Fruit fly (Drosophila melanogaster) whole organism, embryonic: ENCODE measurements around the gene CG15199.

Experiments
- Blimp-1 ChIP-seq: fragments of 200-800 bp; sonication (Bioruptor generic); optimal IDR thresholded peaks from 3 replicates; lab custom pipeline; 2018; ENCODE audit warnings: missing biosample characterization, missing genetic modification characterization, mild to moderate bottlenecking, moderate library complexity, missing genetic modification reagents
- CG10209 ChIP-seq: fragments of 200-800 bp; sonication (Bioruptor generic); optimal IDR thresholded peaks from 3 replicates; lab custom pipeline; 2017; ENCODE audit warnings: missing biosample characterization, mild to moderate bottlenecking, missing genetic modification characterization, missing genetic modification reagents
- CG10543 ChIP-seq: fragments of 200-800 bp; sonication (Bioruptor generic); optimal IDR thresholded peaks from 3 replicates; lab custom pipeline; 2017; ENCODE audit warnings: missing biosample characterization, mild to moderate bottlenecking, missing genetic modification characterization, moderate library complexity
- CG12155 ChIP-seq: fragments of 200-800 bp; sonication (Bioruptor generic); optimal IDR thresholded peaks from 3 replicates; lab custom pipeline; 2016; ENCODE audit warnings: missing biosample characterization, missing genetic modification characterization
- CG12219 ChIP-seq: fragments of 200-800 bp; sonication (Bioruptor generic); optimal IDR thresholded peaks from 3 replicates; lab custom pipeline; 2018; ENCODE audit warnings: missing biosample characterization, mild to moderate bottlenecking, missing genetic modification characterization
- CG14441 ChIP-seq: fragments of 200-800 bp; sonication (Bioruptor generic); IDR thresholded peaks from 2 replicates; pipeline ENCODE4 v1.3.6; 2022; ENCODE audit warnings: missing biosample characterization, missing genetic modification characterization
- CG17385 ChIP-seq: fragments of 200-800 bp; sonication (Bioruptor generic); optimal IDR thresholded peaks from 3 replicates; lab custom pipeline; 2018; ENCODE audit warnings: missing biosample characterization, mild to moderate bottlenecking, missing genetic modification characterization
- CG2116 ChIP-seq: fragments of 200-800 bp; sonication (Bioruptor generic); optimal IDR thresholded peaks from 3 replicates; lab custom pipeline; 2018; ENCODE audit warnings: missing biosample characterization, mild to moderate bottlenecking, missing genetic modification characterization
- CG2129 ChIP-seq: fragments of 200-800 bp; sonication (Bioruptor generic); IDR thresholded peaks from 2 replicates; pipeline ENCODE4 v1.3.6; 2022; ENCODE audit warnings: missing biosample characterization, missing genetic modification characterization; ENCODE audit not compliant: partially characterized antibody
- CG33213 ChIP-seq: fragments of 200-800 bp; sonication (Bioruptor generic); optimal IDR thresholded peaks from 3 replicates; lab custom pipeline; 2016; ENCODE audit warnings: missing biosample characterization, missing genetic modification characterization
- CG34224 ChIP-seq: fragments of 200-800 bp; sonication (Bioruptor generic); IDR thresholded peaks from 3 replicates; pipeline ENCODE4 v1.3.6; 2022; ENCODE audit warnings: missing biosample characterization, missing genetic modification characterization; ENCODE audit not compliant: partially characterized antibody
- CG5245 ChIP-seq: fragments of 200-800 bp; sonication (Bioruptor generic); optimal IDR thresholded peaks from 3 replicates; lab custom pipeline; 2016; ENCODE audit warnings: missing biosample characterization, missing genetic modification characterization
- CG6791 ChIP-seq: fragments of 200-800 bp; sonication (Bioruptor generic); IDR thresholded peaks from 3 replicates; pipeline ENCODE4 v1.3.6; 2022; ENCODE audit warnings: missing biosample characterization, missing genetic modification characterization; ENCODE audit not compliant: partially characterized antibody
- CG7963 ChIP-seq: fragments of 200-800 bp; sonication (Bioruptor generic); IDR thresholded peaks from 3 replicates; pipeline ENCODE4 v1.3.6; 2022; ENCODE audit warnings: missing biosample characterization, missing genetic modification characterization; ENCODE audit not compliant: partially characterized antibody
- CG8281 ChIP-seq: fragments of 200-800 bp; sonication (Bioruptor generic); optimal IDR thresholded peaks from 2 replicates; lab custom pipeline; 2018; ENCODE audit warnings: missing biosample characterization, mild to moderate bottlenecking, missing genetic modification characterization, moderate library complexity
- CG9727 ChIP-seq: fragments of 200-800 bp; sonication (Bioruptor generic); optimal IDR thresholded peaks from 3 replicates; lab custom pipeline; 2017; ENCODE audit warnings: missing biosample characterization, mild to moderate bottlenecking, missing genetic modification characterization
- CTCF ChIP-seq: fragments of 200-800 bp; sonication (Bioruptor generic); optimal IDR thresholded peaks from 2 replicates; lab custom pipeline; 2017; ENCODE audit warnings: missing biosample characterization, mild to moderate bottlenecking, missing genetic modification characterization, moderate library complexity
- Dll ChIP-seq: fragments of 200-800 bp; sonication (Bioruptor generic); IDR thresholded peaks from 4 replicates; pipeline ENCODE4 v1.3.6; 2022; ENCODE audit warnings: missing biosample characterization, missing genetic modification characterization; ENCODE audit not compliant: partially characterized antibody
- Doc3 ChIP-seq: fragments of 200-800 bp; sonication (Bioruptor generic); IDR thresholded peaks from 3 replicates; pipeline ENCODE4 v1.3.6; 2022; ENCODE audit warnings: missing biosample characterization, missing genetic modification characterization; ENCODE audit not compliant: partially characterized antibody
- Dp ChIP-seq: fragments of 200-800 bp; sonication (Bioruptor generic); optimal IDR thresholded peaks from 2 replicates; lab custom pipeline; 2018; ENCODE audit warnings: missing biosample characterization, mild to moderate bottlenecking, missing genetic modification characterization, moderate library complexity
- E2f2 ChIP-seq: fragments of 200-800 bp; sonication (Bioruptor generic); IDR thresholded peaks from 2 replicates; pipeline ENCODE4 v1.3.6; 2022; ENCODE audit warnings: missing biosample characterization, missing genetic modification characterization
- GATAe ChIP-seq: fragments of 200-800 bp; sonication (Bioruptor generic); conservative IDR thresholded peaks from 2 replicates; pipeline ENCODE4 v1.3.6; 2022; ENCODE audit warnings: missing biosample characterization, missing genetic modification characterization
- HLH4C ChIP-seq: fragments of 200-800 bp; sonication (Bioruptor generic); IDR thresholded peaks from 3 replicates; pipeline ENCODE4 v1.3.6; 2022; ENCODE audit warnings: missing biosample characterization, missing genetic modification characterization; ENCODE audit not compliant: partially characterized antibody
- Hsf ChIP-seq: fragments of 200-800 bp; sonication (Bioruptor generic); optimal IDR thresholded peaks from 3 replicates; lab custom pipeline; 2016; ENCODE audit warnings: missing biosample characterization, missing genetic modification characterization
- NC2α ChIP-seq: fragments of 200-800 bp; sonication (Bioruptor generic); optimal IDR thresholded peaks from 2 replicates; lab custom pipeline; 2016; ENCODE audit warnings: missing biosample characterization, missing genetic modification characterization
- Rx ChIP-seq: fragments of 200-800 bp; sonication (Bioruptor generic); IDR thresholded peaks from 2 replicates; pipeline ENCODE4 v1.3.6; 2022; ENCODE audit warnings: missing biosample characterization, missing genetic modification characterization
- Sry-δ ChIP-seq: fragments of 200-800 bp; sonication (Bioruptor generic); optimal IDR thresholded peaks from 2 replicates; lab custom pipeline; 2016; ENCODE audit warnings: missing biosample characterization, missing genetic modification characterization
- YL-1 ChIP-seq: fragments of 200-800 bp; sonication (Bioruptor generic); optimal IDR thresholded peaks from 3 replicates; lab custom pipeline; 2017; ENCODE audit warnings: missing biosample characterization, mild to moderate bottlenecking, missing genetic modification characterization
- ash1 ChIP-seq: fragments of 200-800 bp; sonication (Bioruptor generic); optimal IDR thresholded peaks from 2 replicates; lab custom pipeline; 2018; ENCODE audit warnings: missing biosample characterization, mild to moderate bottlenecking, missing genetic modification characterization
- bbx ChIP-seq: fragments of 200-800 bp; sonication (Bioruptor generic); IDR thresholded peaks from 2 replicates; pipeline ENCODE4 v1.3.6; 2022; ENCODE audit warnings: missing biosample characterization, missing genetic modification characterization; ENCODE audit not compliant: partially characterized antibody
- emc ChIP-seq: fragments of 200-800 bp; sonication (Bioruptor generic); optimal IDR thresholded peaks from 2 replicates; lab custom pipeline; 2016; ENCODE audit warnings: missing biosample characterization, missing genetic modification characterization
- fru ChIP-seq: fragments of >200 bp; optimal IDR thresholded peaks from 2 replicates; lab custom pipeline; 2017
- hb ChIP-seq: fragments of 200-800 bp; sonication (Bioruptor generic); IDR thresholded peaks from 3 replicates; pipeline ENCODE4 v1.3.6; 2022; ENCODE audit warnings: missing biosample characterization, missing genetic modification characterization; ENCODE audit not compliant: partially characterized antibody
- inv ChIP-seq: fragments of 200-800 bp; sonication (Bioruptor generic); IDR thresholded peaks from 2 replicates; pipeline ENCODE4 v1.3.6; 2022; ENCODE audit warnings: missing biosample characterization, missing genetic modification characterization; ENCODE audit not compliant: partially characterized antibody
- knrl ChIP-seq: fragments of 200-800 bp; sonication (Bioruptor generic); IDR thresholded peaks from 3 replicates; pipeline ENCODE4 v1.3.6; 2022; ENCODE audit warnings: missing biosample characterization, missing genetic modification characterization; ENCODE audit not compliant: partially characterized antibody
- mam ChIP-seq: fragments of 200-800 bp; sonication (Bioruptor generic); optimal IDR thresholded peaks from 3 replicates; lab custom pipeline; 2016; ENCODE audit warnings: missing biosample characterization, missing genetic modification characterization
- nerfin-2 ChIP-seq: fragments of 200-800 bp; sonication (Bioruptor generic); IDR thresholded peaks from 2 replicates; pipeline ENCODE4 v1.3.6; 2022; ENCODE audit warnings: missing biosample characterization, missing genetic modification characterization; ENCODE audit not compliant: partially characterized antibody
- oc ChIP-seq: fragments of 200-800 bp; sonication (Bioruptor generic); optimal IDR thresholded peaks from 2 replicates; lab custom pipeline; 2018; ENCODE audit warnings: missing biosample characterization, mild to moderate bottlenecking, missing genetic modification characterization, moderate library complexity
- odd ChIP-seq: fragments of 200-800 bp; sonication (Bioruptor generic); optimal IDR thresholded peaks from 2 replicates; lab custom pipeline; 2017; ENCODE audit warnings: missing biosample characterization, mild to moderate bottlenecking, missing genetic modification characterization
- phol ChIP-seq: fragments of 200-800 bp; sonication (Bioruptor generic); optimal IDR thresholded peaks from 3 replicates; lab custom pipeline; 2018; ENCODE audit warnings: missing biosample characterization, mild to moderate bottlenecking, missing genetic modification characterization, moderate library complexity
- pzg ChIP-seq: fragments of 200-800 bp; sonication (Bioruptor generic); optimal IDR thresholded peaks from 3 replicates; lab custom pipeline; 2018; ENCODE audit warnings: missing biosample characterization, mild to moderate bottlenecking, missing genetic modification characterization, moderate library complexity
- repo ChIP-seq: fragments of 200-800 bp; sonication (Bioruptor generic); optimal IDR thresholded peaks from 2 replicates; lab custom pipeline; 2016; ENCODE audit warnings: missing biosample characterization, missing genetic modification characterization
- shn ChIP-seq: fragments of 200-800 bp; sonication (Bioruptor generic); optimal IDR thresholded peaks from 3 replicates; lab custom pipeline; 2016; ENCODE audit warnings: missing biosample characterization, missing genetic modification characterization
- sim ChIP-seq: fragments of 200-800 bp; sonication (Bioruptor generic); IDR thresholded peaks from 2 replicates; pipeline ENCODE4 v1.3.6; 2022; ENCODE audit warnings: missing biosample characterization, missing genetic modification characterization
- sna ChIP-seq: fragments of 200-800 bp; sonication (Bioruptor generic); IDR thresholded peaks from 2 replicates; pipeline ENCODE4 v1.3.6; 2022; ENCODE audit warnings: missing biosample characterization, missing genetic modification characterization; ENCODE audit not compliant: partially characterized antibody
- stwl ChIP-seq: fragments of 200-800 bp; sonication (Bioruptor generic); optimal IDR thresholded peaks from 3 replicates; lab custom pipeline; 2018; ENCODE audit warnings: missing biosample characterization, mild to moderate bottlenecking, missing genetic modification characterization, moderate library complexity
- tio ChIP-seq: fragments of 200-800 bp; sonication (Bioruptor generic); optimal IDR thresholded peaks from 2 replicates; lab custom pipeline; 2017; ENCODE audit warnings: missing biosample characterization, missing genetic modification characterization, inconsistent platforms
- tna ChIP-seq: fragments of 200-800 bp; sonication (Bioruptor generic); IDR thresholded peaks from 2 replicates; pipeline ENCODE4 v1.3.6; 2022; ENCODE audit warnings: missing biosample characterization, missing genetic modification characterization; ENCODE audit not compliant: partially characterized antibody
- unc-4 ChIP-seq: fragments of 200-800 bp; sonication (Bioruptor generic); IDR thresholded peaks from 2 replicates; pipeline ENCODE4 v1.3.6; 2022; ENCODE audit warnings: missing biosample characterization, missing genetic modification characterization; ENCODE audit not compliant: partially characterized antibody
- vnd ChIP-seq: fragments of 200-800 bp; sonication (Bioruptor generic); IDR thresholded peaks from 3 replicates; pipeline ENCODE4 v1.3.6; 2022; ENCODE audit warnings: missing biosample characterization, missing genetic modification characterization; ENCODE audit not compliant: partially characterized antibody

CG15199 gene

DNA sequence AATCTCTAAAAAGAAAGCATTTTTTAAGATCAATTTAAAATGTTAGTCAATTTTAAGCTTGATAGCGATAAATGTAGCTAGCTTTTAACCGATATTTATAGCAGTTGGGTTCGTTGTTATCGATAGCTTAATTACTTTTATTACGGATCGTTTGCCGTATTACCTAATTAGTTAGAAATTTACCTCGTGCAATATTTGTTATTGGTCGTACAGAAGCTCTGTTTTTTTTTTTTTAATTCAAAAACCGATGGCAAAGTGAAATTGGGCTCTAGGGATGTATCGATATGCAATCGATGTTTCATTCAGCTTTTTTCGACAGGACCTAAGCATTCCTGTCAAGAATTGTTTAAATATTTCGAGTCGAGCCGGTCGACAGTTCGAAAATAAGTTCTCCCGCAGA is 49.4 kb downstream of the CG15199 start, which contains the start of gene CG2061 (continued):
- peak; percentile 68 for TF ChIP-seq bbx
- TF ChIP-seq YL-1: no peak
- TF ChIP-seq Sry-δ (GFP tag; lab: Kevin White, UChicago): peak; percentile 56
- TF ChIP-seq Hsf (GFP tag; lab: Kevin White, UChicago): no peak
- TF ChIP-seq stwl: peak; percentile 2
- no peak for TF ChIP-seq CG17385 (GFP tag; lab: Kevin White, UChicago)
- peak; percentile 58; the same call in 2 of the 3 replicates for TF ChIP-seq CG6791 (GFP tag; lab: Robert Waterston, UW)
- TF ChIP-seq shn (GFP tag; lab: Kevin White, UChicago): no peak
- TF ChIP-seq Doc3 (GFP tag; lab: Robert Waterston, UW): peak; percentile 72; the same call in 2 of the 3 replicates
- TF ChIP-seq CG2116: peak; percentile 71
- TF ChIP-seq CG9727 (GFP tag; lab: Kevin White, UChicago): no peak
- TF ChIP-seq CG14441 (GFP tag; lab: Robert Waterston, UW): no peak
- TF ChIP-seq mam (GFP tag; lab: Kevin White, UChicago): no peak
- peak; percentile 52; the same call in 1 of the 3 replicates for TF ChIP-seq CG7963 (GFP tag; lab: Robert Waterston, UW)
- TF ChIP-seq CTCF (GFP tag; lab: Kevin White, UChicago): no peak
- peak; percentile 18 for TF ChIP-seq pzg (GFP tag; lab: Kevin White, UChicago)
- TF ChIP-seq CG34224 (GFP tag; lab: Robert Waterston, UW): peak; percentile 74
- no peak for TF ChIP-seq CG10543 (GFP tag; lab: Kevin White, UChicago)
- peak; percentile 72 for TF ChIP-seq tna (GFP tag; lab: Robert Waterston, UW)
- TF ChIP-seq odd (GFP tag; lab: Kevin White, UChicago): no peak
- TF ChIP-seq emc (GFP tag; lab: Kevin White, UChicago): no peak
- peak; percentile 87 for TF ChIP-seq HLH4C
- TF ChIP-seq CG2129 (GFP tag; lab: Robert Waterston, UW): peak; percentile 36; the same call in 1 of the 2 replicates
- no peak for TF ChIP-seq tio (GFP tag; lab: Kevin White, UChicago)
- TF ChIP-seq sna (GFP tag; lab: Robert Waterston, UW): peak; percentile 74
- TF ChIP-seq vnd: peak; percentile 68
- no peak for TF ChIP-seq Blimp-1 (GFP tag; lab: Kevin White, UChicago)
- TF ChIP-seq inv (GFP tag; lab: Robert Waterston, UW): peak; percentile 66
- TF ChIP-seq Rx (GFP tag; lab: Robert Waterston, UW): no peak
- TF ChIP-seq ash1: no peak
- TF ChIP-seq CG33213 (GFP tag; lab: Kevin White, UChicago): no peak
- no peak for TF ChIP-seq phol
- TF ChIP-seq repo: no peak
- TF ChIP-seq Dll (GFP tag; lab: Robert Waterston, UW): peak; percentile 81
- TF ChIP-seq CG5245: no peak
- no peak for TF ChIP-seq fru
- peak; percentile 71 for TF ChIP-seq nerfin-2 (GFP tag; lab: Robert Waterston, UW)
- TF ChIP-seq sim (GFP tag; lab: Robert Waterston, UW): no peak
- TF ChIP-seq Dp (GFP tag; lab: Kevin White, UChicago): peak; percentile 38
- TF ChIP-seq E2f2: peak; percentile 57
- no peak for TF ChIP-seq CG12155 (GFP tag; lab: Kevin White, UChicago)
- no peak for TF ChIP-seq GATAe (GFP tag; lab: Robert Waterston, UW)
- peak; percentile 69; the same call in 2 of the 3 replicates for TF ChIP-seq knrl (GFP tag; lab: Robert Waterston, UW)
- no peak for TF ChIP-seq CG12219 (GFP tag; lab: Kevin White, UChicago)
- TF ChIP-seq hb (GFP tag; lab: Robert Waterston, UW): peak; percentile 65
- no peak for TF ChIP-seq NC2α
- no peak for TF ChIP-seq CG8281
- TF ChIP-seq unc-4: peak; percentile 71
- no peak for TF ChIP-seq oc (tag; lab: Kevin White, UChicago)
- no peak for TF ChIP-seq CG10209 (GFP tag; lab: Kevin White, UChicago)
